Worm (Caenorhabditis elegans) whole organism, late embryonic: ENCODE data around the gene algn-7.
A peak's percentile ranks its signal among the peaks of the same experiment; 100 is the strongest.

Experiments
- C08G9.2 ChIP-seq: sonication (generic microtip); optimal IDR thresholded peaks from 2 replicates; lab custom pipeline; 2016; ENCODE audit warnings: mild to moderate bottlenecking, missing genetic modification characterization, moderate library complexity, missing compliant biosample characterization
- K09A11.1 ChIP-seq: sonication (generic microtip); optimal IDR thresholded peaks from 2 replicates; lab custom pipeline; 2017; ENCODE audit warnings: antibody characterized with exemption, mild to moderate bottlenecking, missing genetic modification characterization, missing compliant biosample characterization; ENCODE audit not compliant: insufficient read depth
- T23F11.4 ChIP-seq: fragments of 200-800 bp; sonication (Bioruptor generic); optimal IDR thresholded peaks from 2 replicates; lab custom pipeline; 2018; ENCODE audit warnings: mild to moderate bottlenecking, missing genetic modification characterization, missing compliant biosample characterization
- ceh-18 ChIP-seq: sonication (generic microtip); optimal IDR thresholded peaks from 2 replicates; lab custom pipeline; 2016; ENCODE audit warnings: missing genetic modification characterization, missing compliant biosample characterization
- ceh-2 ChIP-seq: sonication (generic microtip); optimal IDR thresholded peaks from 2 replicates; lab custom pipeline; 2016; ENCODE audit warnings: missing genotype, missing genetic modification characterization, missing compliant biosample characterization
- ceh-30 ChIP-seq: fragments of 150-350 bp; optimal IDR thresholded peaks from 2 replicates; lab custom pipeline; 2014; ENCODE audit warnings: missing biosample characterization, missing genetic modification characterization
- ceh-31 ChIP-seq: sonication (generic microtip); optimal IDR thresholded peaks from 2 replicates; lab custom pipeline; 2016; ENCODE audit warnings: missing genetic modification characterization, missing compliant biosample characterization
- ceh-48 ChIP-seq: sonication (generic microtip); optimal IDR thresholded peaks from 2 replicates; lab custom pipeline; 2016; ENCODE audit warnings: missing genetic modification characterization, inconsistent platforms, missing compliant biosample characterization
- dmd-4 ChIP-seq: sonication (generic microtip); optimal IDR thresholded peaks from 2 replicates; lab custom pipeline; 2016; ENCODE audit warnings: borderline replicate concordance, missing genetic modification characterization, missing compliant biosample characterization
- dve-1 ChIP-seq: sonication (generic microtip); optimal IDR thresholded peaks from 2 replicates; lab custom pipeline; 2017; ENCODE audit warnings: antibody characterized with exemption, mild to moderate bottlenecking, missing genetic modification characterization, missing compliant biosample characterization
- elt-2 ChIP-seq: sonication (generic microtip); optimal IDR thresholded peaks from 2 replicates; lab custom pipeline; 2016; ENCODE audit warnings: missing genetic modification reagents, missing genetic modification characterization, missing compliant biosample characterization
- ets-4 ChIP-seq: sonication (generic microtip); optimal IDR thresholded peaks from 2 replicates; lab custom pipeline; 2016; ENCODE audit warnings: missing genetic modification characterization, missing compliant biosample characterization
- fkh-10 ChIP-seq: fragments of 150-350 bp; optimal IDR thresholded peaks from 2 replicates; lab custom pipeline; 2014; ENCODE audit warnings: missing biosample characterization, missing genetic modification reagents, missing genetic modification characterization
- hlh-6 ChIP-seq: sonication (generic microtip); optimal IDR thresholded peaks from 2 replicates; lab custom pipeline; 2016; ENCODE audit warnings: missing genotype, missing genetic modification characterization, missing compliant biosample characterization
- nfya-1 ChIP-seq: sonication (generic microtip); optimal IDR thresholded peaks from 2 replicates; lab custom pipeline; 2017; ENCODE audit warnings: missing genetic modification characterization, mild to moderate bottlenecking, missing compliant biosample characterization, antibody characterized with exemption, moderate library complexity
- nhr-232 ChIP-seq: sonication (generic microtip); optimal IDR thresholded peaks from 2 replicates; lab custom pipeline; 2016; ENCODE audit warnings: missing genetic modification characterization, missing compliant biosample characterization
- pag-3 ChIP-seq: sonication (generic microtip); optimal IDR thresholded peaks from 2 replicates; lab custom pipeline; 2016; ENCODE audit warnings: missing compliant biosample characterization, missing genetic modification characterization, borderline replicate concordance
- pat-9 ChIP-seq: fragments of 200-800 bp; sonication (Bioruptor generic); optimal IDR thresholded peaks from 2 replicates; lab custom pipeline; 2018; ENCODE audit warnings: mild to moderate bottlenecking, missing genetic modification characterization, moderate library complexity, missing compliant biosample characterization
- pax-1 ChIP-seq: fragments of 150-350 bp; optimal IDR thresholded peaks from 2 replicates; lab custom pipeline; 2014; ENCODE audit warnings: missing biosample characterization, missing genetic modification characterization
- pha-4 ChIP-seq: fragments of 150-350 bp; optimal IDR thresholded peaks from 2 replicates; lab custom pipeline; 2018; ENCODE audit warnings: missing biosample characterization, missing genetic modification reagents, missing genetic modification characterization
- pqm-1 ChIP-seq: sonication (generic microtip); optimal IDR thresholded peaks from 2 replicates; lab custom pipeline; 2016; ENCODE audit warnings: missing genetic modification characterization, missing compliant biosample characterization
- rnt-1 ChIP-seq: sonication (generic microtip); optimal IDR thresholded peaks from 2 replicates; lab custom pipeline; 2016; ENCODE audit warnings: missing genetic modification characterization, missing compliant biosample characterization
- sdc-2 ChIP-seq: sonication (generic microtip); optimal IDR thresholded peaks from 2 replicates; lab custom pipeline; 2016; ENCODE audit warnings: missing genotype, missing genetic modification characterization, missing compliant biosample characterization
- sox-2 ChIP-seq: fragments of 200-800 bp; sonication (Bioruptor generic); IDR thresholded peaks from 2 replicates; pipeline ENCODE4 v1.3.6; 2022; ENCODE audit warnings: missing genetic modification reagents, missing genetic modification characterization, missing compliant biosample characterization
- ttx-3 ChIP-seq: sonication (generic microtip); optimal IDR thresholded peaks from 2 replicates; lab custom pipeline; 2016; ENCODE audit warnings: missing genetic modification reagents, missing genetic modification characterization, missing compliant biosample characterization
- unc-3 ChIP-seq, 2 experiments: fragments of 200-800 bp in 1 of 2; sonication (Bioruptor generic) in 1 of 2; sonication (generic microtip) in 1 of 2; conservative IDR thresholded peaks in 1 of 2; optimal IDR thresholded peaks in 1 of 2; 2 replicates each; pipeline versions ENCODE4 v1.3.6 to Lab custom; 2016 to 2022; ENCODE audit warnings: missing compliant biosample characterization in 2 of 2, missing genetic modification characterization in 2 of 2, missing genetic modification reagents in 1 of 2
- unc-42 ChIP-seq: sonication (generic microtip); optimal IDR thresholded peaks from 2 replicates; lab custom pipeline; 2016; ENCODE audit warnings: missing genotype, missing genetic modification characterization, missing compliant biosample characterization

algn-7 gene

ce11 chrV:19909435-19909834 is 24.7 kb downstream of the algn-7 start:
- peak; percentile 71 for TF ChIP-seq ceh-48 (tag; lab: Kevin White, UChicago)

ce11 chrV:19908854-19909253 is 25.3 kb downstream of the algn-7 start:
- TF ChIP-seq pax-1, result no peak
- TF ChIP-seq sdc-2, result no peak
- no peak for TF ChIP-seq sox-2 (GFP tag; lab: Robert Waterston, UW)
- no peak for TF ChIP-seq unc-3 (GFP tag; conservative IDR thresholded peaks at IDR 0.05; lab: Robert Waterston, UW)
- TF ChIP-seq unc-3 (tag; optimal IDR thresholded peaks at IDR 0.05; lab: Kevin White, UChicago), result no peak
- TF ChIP-seq dmd-4 (tag; lab: Kevin White, UChicago), result no peak

ce11 chrV:19907365-19907764 is 26.8 kb downstream of the algn-7 start, which contains the start of gene fars-2:
Gene fars-2, minus strand, starts transcription at chrV:19907434.
- TF ChIP-seq nfya-1 (tag; lab: Kevin White, UChicago) (no peak), ceh-48 (tag; lab: Kevin White, UChicago) (peak; percentile 80)

- TF ChIP-seq pqm-1 (no peak), unc-42 (tag; lab: Kevin White, UChicago) (no peak), ceh-48 (tag; lab: Kevin White, UChicago) (peak; percentile 79)
Measured at ce11 chrV:19905988-19906387, 28.1 kb downstream of the algn-7 start.

- no peak for TF ChIP-seq ceh-18 (tag; lab: Kevin White, UChicago)
- no peak for TF ChIP-seq ttx-3 (tag; lab: Kevin White, UChicago)
- TF ChIP-seq T23F11.4 (GFP tag; lab: Kevin White, UChicago), result no peak
- no peak for TF ChIP-seq ets-4 (tag; lab: Kevin White, UChicago)
- no peak for TF ChIP-seq fkh-10
- TF ChIP-seq ceh-48 (tag; lab: Kevin White, UChicago), result peak; percentile 75
- no peak for TF ChIP-seq pha-4 (tag; lab: Kevin White, UChicago)
Measured at ce11 chrV:19904790-19905189, 29.3 kb downstream of the algn-7 start.

DNA sequence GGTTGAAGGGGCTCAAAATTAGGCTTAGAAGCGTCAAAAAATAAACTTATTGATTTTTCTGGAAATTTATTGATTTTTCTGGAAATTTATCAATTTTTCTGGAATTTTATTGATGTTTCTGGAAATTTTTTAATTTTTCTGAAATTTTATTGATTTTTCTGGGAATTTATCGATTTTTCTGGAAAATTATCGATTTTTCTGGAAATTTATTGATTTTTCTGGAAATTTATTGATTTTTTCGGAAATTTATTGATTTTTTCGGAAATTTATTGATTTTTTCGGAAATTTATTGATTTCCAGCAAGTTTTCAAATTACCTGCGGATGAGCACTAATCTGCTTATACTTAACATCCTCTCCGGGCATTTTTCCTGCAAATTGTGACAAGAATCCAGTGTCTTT is 32.3 kb downstream of the algn-7 start:
- TF ChIP-seq K09A11.1, result no peak
- TF ChIP-seq pat-9, result no peak
- TF ChIP-seq ceh-48 (tag; lab: Kevin White, UChicago), result peak; percentile 61

DNA sequence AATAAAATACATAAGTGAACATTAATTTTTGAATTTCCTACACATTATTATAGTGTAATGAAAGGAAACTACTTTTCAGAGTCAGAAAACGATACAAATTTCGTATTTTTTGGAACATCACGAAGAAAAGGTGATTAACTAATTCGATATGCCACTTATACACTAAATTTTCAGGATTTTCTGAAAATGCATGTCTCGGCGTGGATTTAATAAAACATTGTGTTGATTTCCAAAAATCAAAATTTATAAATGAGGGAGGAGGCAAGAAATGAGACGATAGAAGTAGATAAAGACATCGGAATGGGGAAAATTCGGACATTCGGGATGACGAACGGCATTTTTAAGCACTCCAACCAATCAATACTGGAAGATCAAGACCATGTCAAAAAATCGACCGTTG is 35.0 kb downstream of the algn-7 start, which contains the start of gene Y116F11B.14:
TSS of gene Y116F11B.14 (plus strand) at position 301 of the 400 bp plus-strand sequence.
- TF ChIP-seq ets-4 (tag; lab: Kevin White, UChicago) (no peak), ceh-31 (no peak), dve-1 (tag; lab: Kevin White, UChicago) (no peak), nhr-232 (tag; lab: Kevin White, UChicago) (no peak), ceh-2 (tag; lab: Kevin White, UChicago) (no peak), rnt-1 (tag; lab: Kevin White, UChicago) (no peak), pag-3 (tag; lab: Kevin White, UChicago) (no peak), ceh-30 (tag; lab: Kevin White, UChicago) (no peak), hlh-6 (tag; lab: Kevin White, UChicago) (no peak), C08G9.2 (tag; lab: Kevin White, UChicago) (no peak)

ce11 chrV:19897982-19898381 is 36.1 kb downstream of the algn-7 start:
- TF ChIP-seq sox-2 (GFP tag; lab: Robert Waterston, UW) (no peak), elt-2 (tag; lab: Kevin White, UChicago) (peak; percentile 41)
